Worm (Caenorhabditis elegans): ENCODE results near the gene mix-1.

DNA sequence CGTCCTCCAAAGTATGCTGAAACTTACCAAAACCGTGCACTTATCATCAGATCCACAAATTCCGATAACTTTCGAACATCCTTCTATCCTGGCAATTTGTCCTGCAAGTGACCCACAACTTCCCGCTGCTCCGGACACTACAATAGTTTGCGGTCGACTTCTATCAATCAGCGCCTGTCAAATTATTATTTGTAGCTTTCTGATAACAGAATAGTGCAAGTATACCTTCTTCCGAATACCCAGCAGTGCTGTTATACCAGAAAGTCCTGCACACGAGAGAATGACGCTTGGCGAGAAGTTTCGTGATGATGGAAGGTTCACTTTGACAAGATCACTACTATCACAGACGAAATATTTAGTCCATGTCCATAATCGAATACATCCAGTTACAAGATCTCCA lies 35.3 kb downstream of the mix-1 start:
- TF ChIP-seq nhr-12 (tag; optimal IDR thresholded peaks at IDR 0.05), result no peak
- no peak for TF ChIP-seq unc-62 (GFP tag; optimal IDR thresholded peaks at IDR 0.05)
- no peak for TF ChIP-seq lsy-2 (tag; optimal IDR thresholded peaks at IDR 0.05)
